Worm (Caenorhabditis elegans): ENCODE measurements around the gene bus-8B.

- TF ChIP-seq fkh-2 (tag; optimal IDR thresholded peaks at IDR 0.05): no peak
- TF ChIP-seq jun-1 (tag; optimal IDR thresholded peaks at IDR 0.05): no peak
- no peak for TF ChIP-seq nhr-28 (tag; optimal IDR thresholded peaks at IDR 0.05)
Observed at ce11 chrX:5476357-5476756, 16.8 kb upstream of the bus-8B start.
